Fruit fly (Drosophila melanogaster) whole organism, prepupa: ENCODE results near the gene Klp10A.

Experiments used
- CG34406 ChIP-seq: fragments of 200-800 bp; sonication (Bioruptor generic); optimal IDR thresholded peaks from 3 replicates; lab custom pipeline; 2016; ENCODE audit warnings: missing biosample characterization, missing genetic modification characterization
- CG7368 ChIP-seq: fragments of 200-800 bp; sonication (Bioruptor generic); optimal IDR thresholded peaks from 3 replicates; lab custom pipeline; 2016; ENCODE audit warnings: missing biosample characterization, missing genetic modification characterization
- CG8119 ChIP-seq: fragments of 200-800 bp; sonication (Bioruptor generic); IDR thresholded peaks from 3 replicates; pipeline ENCODE4 v1.3.6; 2022; ENCODE audit warnings: missing biosample characterization, missing genetic modification characterization
- CG8632 ChIP-seq: fragments of 200-800 bp; sonication (Bioruptor generic); optimal IDR thresholded peaks from 3 replicates; lab custom pipeline; 2016; ENCODE audit warnings: missing biosample characterization, missing genetic modification characterization
- Ets21C ChIP-seq: fragments of 200-800 bp; sonication (Bioruptor generic); optimal IDR thresholded peaks from 3 replicates; lab custom pipeline; 2016; ENCODE audit warnings: missing biosample characterization, missing genetic modification characterization
- Gug ChIP-seq: fragments of 200-800 bp; sonication (Bioruptor generic); IDR thresholded peaks from 2 replicates; pipeline ENCODE4 v1.3.6; 2022; ENCODE audit warnings: missing biosample characterization, missing genetic modification characterization
- Hr39 ChIP-seq: fragments of 200-800 bp; sonication (Bioruptor generic); optimal IDR thresholded peaks from 2 replicates; lab custom pipeline; 2016; ENCODE audit warnings: missing biosample characterization, missing genetic modification characterization
- Met ChIP-seq: fragments of 200-800 bp; sonication (Bioruptor generic); optimal IDR thresholded peaks from 3 replicates; lab custom pipeline; 2016; ENCODE audit warnings: missing biosample characterization, missing genetic modification characterization
- Smox ChIP-seq: fragments of 200-800 bp; sonication (Bioruptor generic); optimal IDR thresholded peaks from 3 replicates; lab custom pipeline; 2016; ENCODE audit warnings: missing biosample characterization, missing genetic modification characterization
- Sox14 ChIP-seq: fragments of 200-800 bp; sonication (Bioruptor generic); optimal IDR thresholded peaks from 3 replicates; lab custom pipeline; 2016; ENCODE audit warnings: missing biosample characterization, missing genetic modification characterization
- fkh ChIP-seq: fragments of 200-800 bp; sonication (Bioruptor generic); optimal IDR thresholded peaks from 3 replicates; lab custom pipeline; 2017; ENCODE audit warnings: missing biosample characterization, mild to moderate bottlenecking, missing genetic modification characterization, moderate library complexity
- svp ChIP-seq: fragments of 200-800 bp; sonication (Bioruptor generic); peaks from one replicate; lab custom pipeline; 2016; ENCODE audit warnings: missing biosample characterization, missing genetic modification characterization

DNA sequence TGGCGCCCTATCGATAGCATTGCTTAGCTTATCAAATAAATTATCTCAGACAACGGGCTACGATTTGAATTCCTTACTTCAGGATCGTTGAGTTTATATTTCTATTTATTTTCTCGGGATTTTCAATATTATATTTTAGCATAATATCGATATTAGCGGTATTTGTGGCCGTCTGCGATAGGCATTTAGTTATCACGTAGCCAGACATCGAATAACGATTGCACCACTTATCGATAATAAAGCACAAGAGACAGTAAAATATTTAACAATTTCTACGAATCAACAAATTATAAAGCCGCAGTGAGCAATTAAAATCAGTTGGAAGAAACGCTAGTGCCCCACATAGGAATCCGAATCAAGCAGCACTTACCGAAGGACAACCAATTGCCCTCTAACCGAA is 46.8 kb downstream of the Klp10A start, which contains the start of gene CG2076:
- no peak for TF ChIP-seq fkh
- TF ChIP-seq Hr39 (GFP tag; lab: Kevin White, UChicago): no peak
- TF ChIP-seq CG8632 (GFP tag; lab: Kevin White, UChicago): no peak
- TF ChIP-seq CG8119: no peak
- TF ChIP-seq Met (GFP tag; lab: Kevin White, UChicago): no peak
- no peak for TF ChIP-seq Gug (GFP tag; lab: Robert Waterston, UW)
- TF ChIP-seq Ets21C: no peak
- no peak for TF ChIP-seq CG7368 (GFP tag; lab: Kevin White, UChicago)
- no peak for TF ChIP-seq Sox14 (GFP tag; lab: Kevin White, UChicago)
- TF ChIP-seq CG34406 (GFP tag; lab: Kevin White, UChicago): no peak
- TF ChIP-seq svp: no peak
- no peak for TF ChIP-seq Smox (GFP tag; lab: Kevin White, UChicago)
